Fruit fly (Drosophila melanogaster): ENCODE measurements around the gene CG8086.

Gene CG8086

DNA sequence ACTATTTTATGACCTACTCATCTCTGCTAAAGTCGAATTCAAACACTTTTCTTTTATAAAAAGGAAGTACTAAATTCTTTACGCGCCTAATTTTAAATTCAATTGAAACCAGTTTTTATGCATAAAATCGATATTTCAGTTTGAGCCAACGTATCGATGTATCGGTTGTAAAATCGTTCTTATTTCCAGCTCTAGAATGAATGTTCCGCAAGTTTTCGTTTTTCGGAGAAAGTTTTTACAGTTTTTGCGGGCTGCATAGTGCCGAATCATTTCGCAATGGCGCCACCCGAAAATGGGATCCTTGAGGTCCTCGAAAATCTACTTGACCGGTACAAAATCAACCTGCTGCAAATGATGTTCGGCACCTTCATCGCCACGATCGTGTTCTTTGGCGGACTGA, 48.1 kb upstream of the CG8086 start, which contains the start of gene CG7840 (continued):
- TF ChIP-seq schlank (tag; optimal IDR thresholded peaks at IDR 0.05) = no peak
- peak; percentile 32 for TF ChIP-seq trem (tag; optimal IDR thresholded peaks at IDR 0.05)
- TF ChIP-seq aop (GFP tag; IDR thresholded peaks at IDR 0.05) = no peak
- TF ChIP-seq CG9797 (GFP tag; optimal IDR thresholded peaks at IDR 0.05) = no peak
- no peak for TF ChIP-seq CG17359 (tag; optimal IDR thresholded peaks at IDR 0.05)
- no peak for TF ChIP-seq toy (GFP tag; IDR thresholded peaks at IDR 0.05)
- no peak for TF ChIP-seq pnt (GFP tag; optimal IDR thresholded peaks at IDR 0.05)
- peak; percentile 57; the same call in 1 of the 3 replicates for TF ChIP-seq CG11560 (tag; IDR thresholded peaks at IDR 0.05)
- no peak for TF ChIP-seq CG6689 (GFP tag; IDR thresholded peaks at IDR 0.05)
- peak; percentile 91 for TF ChIP-seq Dll (GFP tag; IDR thresholded peaks at IDR 0.05; ENCODE audit: partially characterized antibody)
- TF ChIP-seq tgo (GFP tag; IDR thresholded peaks at IDR 0.05) = no peak
- peak; percentile 91 for TF ChIP-seq bbx (GFP tag; IDR thresholded peaks at IDR 0.05; ENCODE audit: partially characterized antibody)
- TF ChIP-seq CG11093 (GFP tag; IDR thresholded peaks at IDR 0.05) = no peak
- TF ChIP-seq Awh (GFP tag; IDR thresholded peaks at IDR 0.05) = no peak
- TF ChIP-seq CG9876 (GFP tag; optimal IDR thresholded peaks at IDR 0.05) = no peak
- no peak for TF ChIP-seq dysf (GFP tag; IDR thresholded peaks at IDR 0.05)
- no peak for TF ChIP-seq wek (GFP tag; optimal IDR thresholded peaks at IDR 0.05)
- peak; percentile 3 for TF ChIP-seq CG14710 (tag; optimal IDR thresholded peaks at IDR 0.05)
- peak; percentile 3 for TF ChIP-seq CoRest (tag; optimal IDR thresholded peaks at IDR 0.05)
- TF ChIP-seq BEAF-32 (GFP tag; optimal IDR thresholded peaks at IDR 0.05) = peak; percentile 80
- peak; percentile 95 for TF ChIP-seq unc-4 (GFP tag; IDR thresholded peaks at IDR 0.05; ENCODE audit: partially characterized antibody)
- TF ChIP-seq CG34224 (GFP tag; IDR thresholded peaks at IDR 0.05; ENCODE audit: partially characterized antibody) = peak; percentile 91
- TF ChIP-seq Bdp1 (GFP tag; optimal IDR thresholded peaks at IDR 0.05) = no peak
- peak; percentile 38 for TF ChIP-seq YL-1 (GFP tag; optimal IDR thresholded peaks at IDR 0.05)

dm6 chr2L:8304635-8305034, 47.3 kb upstream of the CG8086 start:
- TF ChIP-seq insv (GFP tag; optimal IDR thresholded peaks at IDR 0.05) (peak in 1 of 2 experiments; percentile 90), prd (optimal IDR thresholded peaks at IDR 0.05) (no peak), prd (GFP tag; IDR thresholded peaks at IDR 0.05) (no peak), HLH3B (GFP tag; IDR thresholded peaks at IDR 0.05) (0 out of 2 replicates have a peak, but pooled peaks have one; percentile 16), sens (GFP tag) (peak; percentile 32), Elba2 (GFP tag; optimal IDR thresholded peaks at IDR 0.05) (peak; percentile 96)

DNA sequence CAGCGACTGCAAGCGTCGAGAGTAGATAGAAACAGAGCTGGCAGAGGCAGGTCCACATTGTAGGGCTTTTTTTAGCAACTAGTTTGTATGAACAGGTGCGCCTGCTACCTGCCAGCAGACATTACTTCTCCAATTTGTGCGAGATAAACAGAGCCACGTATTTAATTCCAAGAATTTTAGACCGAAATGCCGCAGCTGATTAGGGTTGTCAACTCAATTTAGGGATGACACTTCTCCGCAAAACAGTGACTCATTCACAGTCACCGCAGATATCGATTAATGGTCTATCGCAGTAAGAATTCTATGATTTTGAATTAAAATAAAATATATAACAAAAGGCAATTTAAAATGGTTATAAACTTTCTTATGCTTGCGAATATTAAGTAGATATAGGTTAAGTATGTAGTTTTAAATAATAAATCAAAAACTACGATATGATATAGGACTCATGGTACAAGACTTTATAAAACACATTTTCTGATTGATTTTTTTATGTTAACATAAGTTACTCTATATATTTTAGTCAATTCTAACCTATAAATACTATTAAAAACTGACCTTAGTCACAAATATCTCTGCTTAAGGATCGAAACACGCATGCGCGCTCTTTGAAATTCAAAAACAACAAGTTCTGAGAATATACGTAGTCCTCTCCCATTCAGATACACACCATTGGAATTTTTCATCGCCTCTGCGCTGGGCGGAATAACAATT, 45.6 kb upstream of the CG8086 start, which contains the start of the genes wol and Scgalpha:
wol (minus strand) TSS at position 220 of the 714 bp plus-strand sequence.
Scgalpha (plus strand) TSS at position 664 of the 714 bp plus-strand sequence.
- no peak for TF ChIP-seq CG11398 (GFP tag; optimal IDR thresholded peaks at IDR 0.05)
- no peak for TF ChIP-seq Poxn (GFP tag; IDR thresholded peaks at IDR 0.05)
- no peak for TF ChIP-seq Doc2 (GFP tag; IDR thresholded peaks at IDR 0.05)
- no peak for TF ChIP-seq nerfin-2 (GFP tag; IDR thresholded peaks at IDR 0.05; ENCODE audit: partially characterized antibody)
- TF ChIP-seq vnd (GFP tag; IDR thresholded peaks at IDR 0.05; ENCODE audit: partially characterized antibody) = no peak; the same call in 2 of the 3 replicates
- no peak for TF ChIP-seq Lhr (GFP tag; optimal IDR thresholded peaks at IDR 0.05)
- no peak for TF ChIP-seq HmgD (GFP tag; optimal IDR thresholded peaks at IDR 0.05)
- TF ChIP-seq Xbp1 (GFP tag; optimal IDR thresholded peaks at IDR 0.05) = peak; percentile 3
- no peak for TF ChIP-seq CG4424 (GFP tag; optimal IDR thresholded peaks at IDR 0.05)
- peak; percentile 69 for TF ChIP-seq Dp (GFP tag; optimal IDR thresholded peaks at IDR 0.05)
- no peak for TF ChIP-seq CG1832 (GFP tag; optimal IDR thresholded peaks at IDR 0.05)
- no peak for TF ChIP-seq CG12391 (tag; optimal IDR thresholded peaks at IDR 0.05)
- TF ChIP-seq Hand (GFP tag; optimal IDR thresholded peaks at IDR 0.05) = no peak
- TF ChIP-seq sna (GFP tag; IDR thresholded peaks at IDR 0.05; ENCODE audit: partially characterized antibody) = 0 out of 2 replicates have a peak, but pooled peaks have one; percentile 58
- no peak for TF ChIP-seq sr (GFP tag; IDR thresholded peaks at IDR 0.05)
- peak; percentile 8 for TF ChIP-seq CG14710 (tag; optimal IDR thresholded peaks at IDR 0.05)
- no peak for TF ChIP-seq CG2875 (GFP tag; optimal IDR thresholded peaks at IDR 0.05)
- TF ChIP-seq Scr (GFP tag; IDR thresholded peaks at IDR 0.05; ENCODE audit: partially characterized antibody) = peak; percentile 60
- TF ChIP-seq CG3838 (GFP tag; optimal IDR thresholded peaks at IDR 0.05) = no peak

Measured in whole organism, embryonic.